Worm (Caenorhabditis elegans) whole organism, midembryonic: ENCODE measurements around the gene Y53F4B.17.

Source experiments
- T22C8.4 ChIP-seq: fragments of 200-800 bp; sonication (Bioruptor generic); IDR thresholded peaks from 2 replicates; pipeline ENCODE4 v1.3.6; 2022; ENCODE audit warnings: missing genetic modification characterization, missing compliant biosample characterization
- cog-1 ChIP-seq: sonication (generic microtip); optimal IDR thresholded peaks from 2 replicates; lab custom pipeline; 2016; ENCODE audit warnings: missing genetic modification characterization, missing compliant biosample characterization
- flt-1 ChIP-seq: fragments of 200-800 bp; sonication (Bioruptor generic); IDR thresholded peaks from 2 replicates; pipeline ENCODE4 v1.3.6; 2022; ENCODE audit warnings: missing genetic modification characterization, missing compliant biosample characterization
- klf-2 ChIP-seq: fragments of 200-800 bp; sonication (Bioruptor generic); conservative IDR thresholded peaks from 2 replicates; pipeline ENCODE4 v1.3.6; 2022; ENCODE audit warnings: missing genetic modification reagents, missing genetic modification characterization, missing compliant biosample characterization
- med-1 ChIP-seq: sonication (generic microtip); optimal IDR thresholded peaks from 2 replicates; lab custom pipeline; 2017; ENCODE audit warnings: missing genetic modification characterization, mild to moderate bottlenecking, missing compliant biosample characterization, antibody characterized with exemption, missing genetic modification reagents; ENCODE audit not compliant: insufficient read depth
- ztf-23 ChIP-seq: fragments of 200-800 bp; sonication (Bioruptor generic); IDR thresholded peaks from 2 replicates; pipeline ENCODE4 v1.3.6; 2022; ENCODE audit warnings: missing genetic modification reagents, missing genetic modification characterization, missing compliant biosample characterization
- ztf-29 ChIP-seq: fragments of 200-800 bp; sonication (Bioruptor generic); IDR thresholded peaks from 2 replicates; pipeline ENCODE4 v1.3.6; 2022; ENCODE audit warnings: missing genetic modification reagents, missing genetic modification characterization, missing compliant biosample characterization

- TF ChIP-seq cog-1 = no peak
- TF ChIP-seq flt-1 (GFP tag; lab: Robert Waterston, UW) = no peak
- TF ChIP-seq med-1 = no peak
- no peak for TF ChIP-seq ztf-29
- no peak for TF ChIP-seq T22C8.4 (GFP tag; lab: Robert Waterston, UW)
- TF ChIP-seq klf-2 (GFP tag; lab: Robert Waterston, UW) = no peak
- no peak for TF ChIP-seq ztf-23 (GFP tag; lab: Robert Waterston, UW)
Observed at ce11 chrII:15058282-15058681, at the start of gene Y53F4B.17.
